Worm (Caenorhabditis elegans) whole organism, L1 larva: ENCODE results near the gene R10E8.6.

Source experiments
- nhr-11 ChIP-seq: fragments of 150-350 bp; optimal IDR thresholded peaks from 2 replicates; lab custom pipeline; 2014; ENCODE audit warnings: missing biosample characterization, missing genetic modification characterization
- pqm-1 ChIP-seq: sonication (generic microtip); optimal IDR thresholded peaks from 3 replicates; lab custom pipeline; 2017; ENCODE audit warnings: missing biosample characterization, missing genetic modification characterization

ce11 chrV:18246077-18246476, 20.1 kb downstream of the R10E8.6 start:
- TF ChIP-seq pqm-1 (tag; lab: Kevin White, UChicago) (peak; percentile 9), nhr-11 (tag; lab: Kevin White, UChicago) (no peak)
